Worm (Caenorhabditis elegans) whole organism, late embryonic: ENCODE results near the gene rpl-37.

Source experiments
- C08G9.2 ChIP-seq: sonication (generic microtip); optimal IDR thresholded peaks from 2 replicates; lab custom pipeline; 2016; ENCODE audit warnings: mild to moderate bottlenecking, missing genetic modification characterization, moderate library complexity, missing compliant biosample characterization
- C38D4.7 ChIP-seq: fragments of 200-800 bp; sonication (Bioruptor generic); optimal IDR thresholded peaks from 2 replicates; lab custom pipeline; 2018; ENCODE audit warnings: mild to moderate bottlenecking, missing genetic modification characterization, moderate library complexity, missing compliant biosample characterization
- F13H6.1 ChIP-seq: sonication (generic microtip); optimal IDR thresholded peaks from 2 replicates; lab custom pipeline; 2016; ENCODE audit warnings: missing genetic modification characterization, missing compliant biosample characterization
- K02D7.2 ChIP-seq: sonication (generic microtip); optimal IDR thresholded peaks from 2 replicates; lab custom pipeline; 2017; ENCODE audit warnings: mild to moderate bottlenecking, missing genetic modification characterization, missing compliant biosample characterization
- K09A11.1 ChIP-seq: sonication (generic microtip); optimal IDR thresholded peaks from 2 replicates; lab custom pipeline; 2017; ENCODE audit warnings: antibody characterized with exemption, mild to moderate bottlenecking, missing genetic modification characterization, missing compliant biosample characterization; ENCODE audit not compliant: insufficient read depth
- T23F11.4 ChIP-seq: fragments of 200-800 bp; sonication (Bioruptor generic); optimal IDR thresholded peaks from 2 replicates; lab custom pipeline; 2018; ENCODE audit warnings: mild to moderate bottlenecking, missing genetic modification characterization, missing compliant biosample characterization
- ahr-1 ChIP-seq: sonication (generic microtip); optimal IDR thresholded peaks from 2 replicates; lab custom pipeline; 2016; ENCODE audit warnings: missing genetic modification characterization, missing compliant biosample characterization
- ceh-14 ChIP-seq: sonication (generic microtip); optimal IDR thresholded peaks from 2 replicates; lab custom pipeline; 2016; ENCODE audit warnings: missing genotype, missing genetic modification characterization, missing compliant biosample characterization
- ceh-18 ChIP-seq: sonication (generic microtip); optimal IDR thresholded peaks from 2 replicates; lab custom pipeline; 2016; ENCODE audit warnings: missing genetic modification characterization, missing compliant biosample characterization
- ceh-19 ChIP-seq: fragments of 200-800 bp; sonication (Bioruptor generic); optimal IDR thresholded peaks from 2 replicates; lab custom pipeline; 2018; ENCODE audit warnings: mild to moderate bottlenecking, missing genetic modification characterization, missing compliant biosample characterization
- ceh-2 ChIP-seq: sonication (generic microtip); optimal IDR thresholded peaks from 2 replicates; lab custom pipeline; 2016; ENCODE audit warnings: missing genotype, missing genetic modification characterization, missing compliant biosample characterization
- ceh-24 ChIP-seq: sonication (generic microtip); optimal IDR thresholded peaks from 2 replicates; lab custom pipeline; 2016; ENCODE audit warnings: mild to moderate bottlenecking, missing genetic modification characterization, missing compliant biosample characterization
- ceh-30 ChIP-seq: fragments of 150-350 bp; optimal IDR thresholded peaks from 2 replicates; lab custom pipeline; 2014; ENCODE audit warnings: missing biosample characterization, missing genetic modification characterization
- ceh-34 ChIP-seq: sonication (generic microtip); optimal IDR thresholded peaks from 2 replicates; lab custom pipeline; 2016; ENCODE audit warnings: mild to moderate bottlenecking, missing genetic modification characterization, missing compliant biosample characterization
- ceh-48 ChIP-seq: sonication (generic microtip); optimal IDR thresholded peaks from 2 replicates; lab custom pipeline; 2016; ENCODE audit warnings: missing genetic modification characterization, inconsistent platforms, missing compliant biosample characterization
- ceh-6 ChIP-seq: fragments of 200-800 bp; sonication (Bioruptor generic); optimal IDR thresholded peaks from 2 replicates; lab custom pipeline; 2018; ENCODE audit warnings: mild to moderate bottlenecking, missing genetic modification characterization, missing compliant biosample characterization
- ceh-9 ChIP-seq: sonication (generic microtip); optimal IDR thresholded peaks from 2 replicates; lab custom pipeline; 2016; ENCODE audit warnings: mild to moderate bottlenecking, missing genetic modification characterization, inconsistent platforms, missing compliant biosample characterization
- che-1 ChIP-seq: sonication (generic microtip); optimal IDR thresholded peaks from 2 replicates; lab custom pipeline; 2016; ENCODE audit warnings: mild to moderate bottlenecking, missing genetic modification characterization, missing compliant biosample characterization
- dve-1 ChIP-seq: sonication (generic microtip); optimal IDR thresholded peaks from 2 replicates; lab custom pipeline; 2017; ENCODE audit warnings: antibody characterized with exemption, mild to moderate bottlenecking, missing genetic modification characterization, missing compliant biosample characterization
- elt-2 ChIP-seq: sonication (generic microtip); optimal IDR thresholded peaks from 2 replicates; lab custom pipeline; 2016; ENCODE audit warnings: missing genetic modification reagents, missing genetic modification characterization, missing compliant biosample characterization
- eyg-1 ChIP-seq: sonication (generic microtip); optimal IDR thresholded peaks from 2 replicates; lab custom pipeline; 2016; ENCODE audit warnings: missing genotype, missing genetic modification characterization, missing compliant biosample characterization
- fax-1 ChIP-seq: sonication (generic microtip); optimal IDR thresholded peaks from 2 replicates; lab custom pipeline; 2016; ENCODE audit warnings: missing genotype, missing genetic modification characterization, missing compliant biosample characterization
- fkh-10 ChIP-seq: fragments of 150-350 bp; optimal IDR thresholded peaks from 2 replicates; lab custom pipeline; 2014; ENCODE audit warnings: missing biosample characterization, missing genetic modification reagents, missing genetic modification characterization
- gmeb-2 ChIP-seq: sonication (generic microtip); optimal IDR thresholded peaks from 2 replicates; lab custom pipeline; 2016; ENCODE audit warnings: missing genetic modification characterization, inconsistent platforms, missing compliant biosample characterization
- hlh-15 ChIP-seq: sonication (generic microtip); optimal IDR thresholded peaks from 2 replicates; lab custom pipeline; 2016; ENCODE audit warnings: missing genetic modification characterization, missing compliant biosample characterization
- hlh-8 ChIP-seq: sonication (generic microtip); optimal IDR thresholded peaks from 2 replicates; lab custom pipeline; 2016; ENCODE audit warnings: missing genotype, missing genetic modification characterization, missing compliant biosample characterization
- lim-6 ChIP-seq: sonication (generic microtip); optimal IDR thresholded peaks from 2 replicates; lab custom pipeline; 2016; ENCODE audit warnings: missing genetic modification characterization, missing compliant biosample characterization
- madf-2 ChIP-seq: sonication (generic microtip); optimal IDR thresholded peaks from 2 replicates; lab custom pipeline; 2017; ENCODE audit warnings: missing genetic modification characterization, missing compliant biosample characterization
- nfya-1 ChIP-seq: sonication (generic microtip); optimal IDR thresholded peaks from 2 replicates; lab custom pipeline; 2017; ENCODE audit warnings: missing genetic modification characterization, mild to moderate bottlenecking, missing compliant biosample characterization, antibody characterized with exemption, moderate library complexity
- pat-9 ChIP-seq: fragments of 200-800 bp; sonication (Bioruptor generic); optimal IDR thresholded peaks from 2 replicates; lab custom pipeline; 2018; ENCODE audit warnings: mild to moderate bottlenecking, missing genetic modification characterization, moderate library complexity, missing compliant biosample characterization
- pha-4 ChIP-seq: fragments of 150-350 bp; optimal IDR thresholded peaks from 2 replicates; lab custom pipeline; 2018; ENCODE audit warnings: missing biosample characterization, missing genetic modification reagents, missing genetic modification characterization
- pqm-1 ChIP-seq: sonication (generic microtip); optimal IDR thresholded peaks from 2 replicates; lab custom pipeline; 2016; ENCODE audit warnings: missing genetic modification characterization, missing compliant biosample characterization
- rnt-1 ChIP-seq: sonication (generic microtip); optimal IDR thresholded peaks from 2 replicates; lab custom pipeline; 2016; ENCODE audit warnings: missing genetic modification characterization, missing compliant biosample characterization
- sdc-2 ChIP-seq: sonication (generic microtip); optimal IDR thresholded peaks from 2 replicates; lab custom pipeline; 2016; ENCODE audit warnings: missing genotype, missing genetic modification characterization, missing compliant biosample characterization
- sox-4 ChIP-seq: sonication (generic microtip); optimal IDR thresholded peaks from 2 replicates; lab custom pipeline; 2017; ENCODE audit warnings: mild to moderate bottlenecking, missing genetic modification characterization, inconsistent platforms, missing compliant biosample characterization
- syd-9 ChIP-seq: sonication (generic microtip); optimal IDR thresholded peaks from 2 replicates; lab custom pipeline; 2016; ENCODE audit warnings: mild to moderate bottlenecking, missing genetic modification characterization, moderate library complexity, missing compliant biosample characterization
- unc-42 ChIP-seq: sonication (generic microtip); optimal IDR thresholded peaks from 2 replicates; lab custom pipeline; 2016; ENCODE audit warnings: missing genotype, missing genetic modification characterization, missing compliant biosample characterization
- unc-55 ChIP-seq: sonication (generic microtip); optimal IDR thresholded peaks from 2 replicates; lab custom pipeline; 2017; ENCODE audit warnings: missing biosample characterization, missing genetic modification reagents, missing genetic modification characterization
- ztf-16 ChIP-seq: sonication (generic microtip); optimal IDR thresholded peaks from 2 replicates; lab custom pipeline; 2017; ENCODE audit warnings: missing genetic modification characterization, missing compliant biosample characterization

Gene rpl-37

DNA sequence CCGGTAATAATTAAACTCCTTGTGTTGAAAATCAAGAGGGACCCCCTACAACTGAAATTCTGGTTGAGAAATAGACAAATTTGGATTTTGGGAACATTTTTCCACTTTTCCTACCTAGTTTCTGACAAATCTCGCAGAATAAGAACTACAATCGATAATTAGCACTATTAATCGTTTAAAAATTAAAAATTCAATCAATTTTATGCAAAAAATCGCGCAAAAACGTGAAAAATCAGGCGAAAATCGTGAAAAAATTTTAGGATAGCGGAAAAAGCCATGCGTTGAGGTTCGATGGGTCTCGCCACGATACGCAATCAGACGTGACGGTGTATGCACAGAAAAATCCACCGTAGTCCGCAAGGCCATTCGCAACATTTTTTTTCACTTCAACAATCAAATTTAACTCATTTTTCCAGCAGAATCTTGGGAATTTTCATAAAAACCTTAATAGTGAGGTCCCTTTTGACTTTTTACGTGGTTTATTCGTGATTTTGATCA lies 23.3 kb upstream of the rpl-37 start, which contains the start of gene lias-1 (continued):
- TF ChIP-seq nfya-1 (tag; lab: Kevin White, UChicago) (peak; percentile 86), ceh-24 (peak; percentile 38), C38D4.7 (GFP tag; lab: Kevin White, UChicago) (no peak), pqm-1 (tag; lab: Kevin White, UChicago) (peak; percentile 21), ceh-6 (no peak), hlh-15 (tag; lab: Kevin White, UChicago) (no peak), gmeb-2 (tag; lab: Kevin White, UChicago) (no peak), elt-2 (tag; lab: Kevin White, UChicago) (no peak), sdc-2 (no peak), T23F11.4 (GFP tag; lab: Kevin White, UChicago) (no peak), madf-2 (tag; lab: Kevin White, UChicago) (peak; percentile 35), eyg-1 (no peak), F13H6.1 (tag; lab: Kevin White, UChicago) (no peak), sox-4 (tag; lab: Kevin White, UChicago) (no peak), ceh-48 (tag; lab: Kevin White, UChicago) (peak; percentile 5), K02D7.2 (tag; lab: Kevin White, UChicago) (no peak), ceh-14 (tag; lab: Kevin White, UChicago) (peak; percentile 32), dve-1 (peak; percentile 15), fax-1 (tag; lab: Kevin White, UChicago) (no peak), ztf-16 (tag; lab: Kevin White, UChicago) (peak; percentile 52), K09A11.1 (no peak)

ce11 chrIII:3509908-3510307 lies 18.5 kb upstream of the rpl-37 start, which contains the start of the genes M01F1.4 and mrpl-35:
Gene M01F1.4, minus strand, starts transcription at chrIII:3510033.
Gene mrpl-35, plus strand, starts transcription at chrIII:3510237.
- TF ChIP-seq hlh-8 (tag; lab: Kevin White, UChicago) (no peak), ceh-9 (tag; lab: Kevin White, UChicago) (no peak), unc-42 (tag; lab: Kevin White, UChicago) (peak; percentile 35), gmeb-2 (tag; lab: Kevin White, UChicago) (no peak)

- no peak for TF ChIP-seq ceh-34 (tag; lab: Kevin White, UChicago)
- TF ChIP-seq hlh-15 (tag; lab: Kevin White, UChicago): no peak
- no peak for TF ChIP-seq ceh-19 (GFP tag; lab: Kevin White, UChicago)
- no peak for TF ChIP-seq ahr-1 (tag; lab: Kevin White, UChicago)
- TF ChIP-seq lim-6 (tag; lab: Kevin White, UChicago): no peak
- no peak for TF ChIP-seq pat-9
- no peak for TF ChIP-seq madf-2 (tag; lab: Kevin White, UChicago)
- TF ChIP-seq che-1: no peak
- TF ChIP-seq ceh-2 (tag; lab: Kevin White, UChicago): no peak
- no peak for TF ChIP-seq ceh-30 (tag; lab: Kevin White, UChicago)
Observed at ce11 chrIII:3511808-3512207, 16.6 kb upstream of the rpl-37 start.

ce11 chrIII:3519505-3519904 lies 8.9 kb upstream of the rpl-37 start, which contains the start of gene hmit-1.3:
Gene hmit-1.3, minus strand, starts transcription at chrIII:3519607.
- no peak for TF ChIP-seq ceh-18 (tag; lab: Kevin White, UChicago)
- no peak for TF ChIP-seq C08G9.2 (tag; lab: Kevin White, UChicago)
- TF ChIP-seq pha-4: no peak
- no peak for TF ChIP-seq rnt-1
- TF ChIP-seq ceh-30 (tag; lab: Kevin White, UChicago): no peak
- no peak for TF ChIP-seq pqm-1 (tag; lab: Kevin White, UChicago)
- no peak for TF ChIP-seq unc-55 (GFP tag; lab: Kevin White, UChicago)
- no peak for TF ChIP-seq ceh-6
- TF ChIP-seq fkh-10 (GFP tag; lab: Kevin White, UChicago): no peak
- no peak for TF ChIP-seq ceh-9 (tag; lab: Kevin White, UChicago)
- no peak for TF ChIP-seq syd-9
- no peak for TF ChIP-seq ztf-16 (tag; lab: Kevin White, UChicago)
- no peak for TF ChIP-seq ceh-14 (tag; lab: Kevin White, UChicago)
- TF ChIP-seq ceh-48 (tag; lab: Kevin White, UChicago): no peak
- no peak for TF ChIP-seq ceh-24
- TF ChIP-seq, all 69 proteins: peak for 0
